Fruit fly (Drosophila melanogaster) whole organism, embryonic: ENCODE results near the gene G6P.

Experiments used
- BEAF-32 ChIP-seq: fragments of 200-800 bp; sonication (Bioruptor generic); optimal IDR thresholded peaks from 3 replicates; lab custom pipeline; 2017; ENCODE audit warnings: missing biosample characterization, missing genetic modification characterization, mild to moderate bottlenecking, moderate library complexity, missing genetic modification reagents
- CG1024 ChIP-seq: fragments of 200-800 bp; sonication (Bioruptor generic); IDR thresholded peaks from 2 replicates; pipeline ENCODE4 v1.3.6; 2022; ENCODE audit warnings: missing biosample characterization, missing genetic modification characterization
- CG10267 ChIP-seq: fragments of 200-800 bp; sonication (Bioruptor generic); optimal IDR thresholded peaks from 2 replicates; lab custom pipeline; 2018; ENCODE audit warnings: missing biosample characterization, mild to moderate bottlenecking, missing genetic modification characterization, moderate library complexity
- CG12071 ChIP-seq: fragments of 200-800 bp; sonication (Bioruptor generic); optimal IDR thresholded peaks from 3 replicates; lab custom pipeline; 2018; ENCODE audit warnings: missing biosample characterization, mild to moderate bottlenecking, missing genetic modification characterization
- CG12769 ChIP-seq: fragments of 200-800 bp; sonication (Bioruptor generic); optimal IDR thresholded peaks from 2 replicates; lab custom pipeline; 2019; ENCODE audit warnings: missing biosample characterization, mild to moderate bottlenecking, missing genetic modification characterization, moderate library complexity
- CG15269 ChIP-seq: fragments of 200-800 bp; sonication (Bioruptor generic); optimal IDR thresholded peaks from 2 replicates; lab custom pipeline; 2018; ENCODE audit warnings: missing biosample characterization, mild to moderate bottlenecking, missing genetic modification characterization, moderate library complexity
- CG1792 ChIP-seq: fragments of 200-800 bp; sonication (Bioruptor generic); optimal IDR thresholded peaks from 2 replicates; lab custom pipeline; 2016; ENCODE audit warnings: missing biosample characterization, missing genetic modification characterization
- CG30403 ChIP-seq: fragments of 200-800 bp; sonication (Bioruptor generic); optimal IDR thresholded peaks from 3 replicates; lab custom pipeline; 2016; ENCODE audit warnings: missing biosample characterization, missing genetic modification characterization
- CG4854 ChIP-seq: fragments of 200-800 bp; sonication (Bioruptor generic); optimal IDR thresholded peaks from 2 replicates; lab custom pipeline; 2016; ENCODE audit warnings: missing biosample characterization, missing genetic modification characterization, inconsistent platforms
- CG6254 ChIP-seq: fragments of 200-800 bp; sonication (Bioruptor generic); optimal IDR thresholded peaks from 3 replicates; lab custom pipeline; 2017; ENCODE audit warnings: mild to moderate bottlenecking, missing biosample characterization, missing genetic modification reagents, missing genetic modification characterization
- CG6272 ChIP-seq: fragments of 200-800 bp; sonication (Bioruptor generic); IDR thresholded peaks from 2 replicates; pipeline ENCODE4 v1.3.6; 2022; ENCODE audit warnings: missing biosample characterization, missing genetic modification characterization
- CG7357 ChIP-seq: fragments of 200-800 bp; sonication (Bioruptor generic); IDR thresholded peaks from 3 replicates; pipeline ENCODE4 v1.3.6; 2022; ENCODE audit warnings: missing biosample characterization, missing genetic modification characterization
- CG7839 ChIP-seq: fragments of 200-800 bp; sonication (Bioruptor generic); optimal IDR thresholded peaks from 3 replicates; lab custom pipeline; 2018; ENCODE audit warnings: missing biosample characterization, mild to moderate bottlenecking, missing genetic modification characterization, moderate library complexity
- CG9727 ChIP-seq: fragments of 200-800 bp; sonication (Bioruptor generic); optimal IDR thresholded peaks from 3 replicates; lab custom pipeline; 2017; ENCODE audit warnings: missing biosample characterization, mild to moderate bottlenecking, missing genetic modification characterization
- Chrac-16 ChIP-seq: fragments of 200-800 bp; sonication (Bioruptor generic); optimal IDR thresholded peaks from 3 replicates; lab custom pipeline; 2016; ENCODE audit warnings: missing biosample characterization, missing genetic modification characterization
- Dek ChIP-seq: fragments of 200-800 bp; sonication (Bioruptor generic); optimal IDR thresholded peaks from 3 replicates; lab custom pipeline; 2019; ENCODE audit warnings: missing biosample characterization, mild to moderate bottlenecking, missing genetic modification characterization, moderate library complexity
- Drgx ChIP-seq: fragments of 200-800 bp; sonication (Bioruptor generic); IDR thresholded peaks from 2 replicates; pipeline ENCODE4 v1.3.6; 2022; ENCODE audit warnings: missing biosample characterization, missing genetic modification characterization
- Hsf ChIP-seq: fragments of 200-800 bp; sonication (Bioruptor generic); optimal IDR thresholded peaks from 3 replicates; lab custom pipeline; 2016; ENCODE audit warnings: missing biosample characterization, missing genetic modification characterization
- MTF-1 ChIP-seq: fragments of 200-800 bp; sonication (Bioruptor generic); optimal IDR thresholded peaks from 2 replicates; lab custom pipeline; 2018; ENCODE audit warnings: missing biosample characterization, mild to moderate bottlenecking, missing genetic modification characterization, borderline replicate concordance
- Med ChIP-seq: fragments of 200-800 bp; sonication (Bioruptor generic); peaks from one replicate; lab custom pipeline; 2016; ENCODE audit warnings: missing biosample characterization, missing genetic modification characterization, mild to moderate bottlenecking, inconsistent platforms, moderate library complexity
- NC2β ChIP-seq: fragments of 200-800 bp; sonication (Bioruptor generic); optimal IDR thresholded peaks from 2 replicates; lab custom pipeline; 2016; ENCODE audit warnings: missing biosample characterization, missing genetic modification characterization
- NK7.1 ChIP-seq: fragments of 200-800 bp; sonication (Bioruptor generic); optimal IDR thresholded peaks from 3 replicates; lab custom pipeline; 2016; ENCODE audit warnings: missing biosample characterization, missing genetic modification characterization
- Oli ChIP-seq: fragments of 200-800 bp; sonication (Bioruptor generic); optimal IDR thresholded peaks from 2 replicates; lab custom pipeline; 2018; ENCODE audit warnings: missing biosample characterization, mild to moderate bottlenecking, missing genetic modification characterization, moderate library complexity
- Rx ChIP-seq: fragments of 200-800 bp; sonication (Bioruptor generic); IDR thresholded peaks from 2 replicates; pipeline ENCODE4 v1.3.6; 2022; ENCODE audit warnings: missing biosample characterization, missing genetic modification characterization
- Spps ChIP-seq: fragments of 200-800 bp; sonication (Bioruptor generic); optimal IDR thresholded peaks from 2 replicates; lab custom pipeline; 2018; ENCODE audit warnings: missing biosample characterization, mild to moderate bottlenecking, missing genetic modification characterization
- Tbp ChIP-seq: fragments of >200 bp; optimal IDR thresholded peaks from 2 replicates; lab custom pipeline; 2018; ENCODE audit warnings: missing biosample characterization, missing genetic modification characterization
- Vsx1 ChIP-seq: fragments of 200-800 bp; sonication (Bioruptor generic); optimal IDR thresholded peaks from 2 replicates; lab custom pipeline; 2017; ENCODE audit warnings: missing biosample characterization, mild to moderate bottlenecking, missing genetic modification characterization, missing genetic modification reagents
- cad ChIP-seq: fragments of >200 bp; optimal IDR thresholded peaks from 2 replicates; lab custom pipeline; 2017; ENCODE audit warnings: missing biosample characterization, missing genetic modification characterization
- cas ChIP-seq: fragments of 200-800 bp; sonication (Bioruptor generic); IDR thresholded peaks from 2 replicates; pipeline ENCODE4 v1.3.6; 2022; ENCODE audit warnings: missing biosample characterization, missing genetic modification characterization
- corto ChIP-seq: fragments of 200-800 bp; sonication (Bioruptor generic); optimal IDR thresholded peaks from 2 replicates; lab custom pipeline; 2016; ENCODE audit warnings: missing biosample characterization, mild to moderate bottlenecking, missing genetic modification characterization, moderate library complexity
- crol ChIP-seq: fragments of 200-800 bp; sonication (Bioruptor generic); IDR thresholded peaks from 2 replicates; pipeline ENCODE4 v1.3.6; 2022; ENCODE audit warnings: missing biosample characterization, missing genetic modification characterization
- dmrt11E ChIP-seq: fragments of 200-800 bp; sonication (Bioruptor generic); optimal IDR thresholded peaks from 3 replicates; lab custom pipeline; 2018; ENCODE audit warnings: missing biosample characterization, mild to moderate bottlenecking, missing genetic modification characterization, moderate library complexity
- dysf ChIP-seq: fragments of 200-800 bp; sonication (Bioruptor generic); IDR thresholded peaks from 3 replicates; pipeline ENCODE4 v1.3.6; 2022; ENCODE audit warnings: missing biosample characterization, missing genetic modification characterization
- eve ChIP-seq, 2 experiments: fragments of >200 bp; optimal IDR thresholded peaks; 2 replicates each; lab custom pipeline; 2017; ENCODE audit warnings: missing biosample characterization in 2 of 2, missing genetic modification characterization in 2 of 2
- gcm2 ChIP-seq: fragments of 200-800 bp; sonication (Bioruptor generic); optimal IDR thresholded peaks from 2 replicates; lab custom pipeline; 2016; ENCODE audit warnings: missing biosample characterization, missing genetic modification characterization
- grn ChIP-seq: fragments of 200-800 bp; sonication (Bioruptor generic); optimal IDR thresholded peaks from 3 replicates; lab custom pipeline; 2017; ENCODE audit warnings: missing biosample characterization, missing genetic modification characterization
- hkb ChIP-seq, 2 experiments: fragments of 200-800 bp in 1 of 2; fragments of >200 bp in 1 of 2; sonication (Bioruptor generic) in 1 of 2; IDR thresholded peaks in 1 of 2; optimal IDR thresholded peaks in 1 of 2; 2 replicates each; pipeline versions ENCODE4 v1.3.6 to Lab custom; 2017 to 2022; ENCODE audit warnings: missing biosample characterization in 1 of 2, missing genetic modification characterization in 1 of 2
- ken ChIP-seq: fragments of 200-800 bp; sonication (Bioruptor generic); IDR thresholded peaks from 3 replicates; pipeline ENCODE4 v1.3.6; 2022; ENCODE audit warnings: missing biosample characterization, missing genetic modification characterization
- kni ChIP-seq: fragments of 200-800 bp; sonication (Bioruptor generic); optimal IDR thresholded peaks from 3 replicates; lab custom pipeline; 2017; ENCODE audit warnings: mild to moderate bottlenecking, missing biosample characterization, missing genetic modification reagents, missing genetic modification characterization
- mam ChIP-seq: fragments of 200-800 bp; sonication (Bioruptor generic); optimal IDR thresholded peaks from 3 replicates; lab custom pipeline; 2016; ENCODE audit warnings: missing biosample characterization, missing genetic modification characterization
- nerfin-1 ChIP-seq: fragments of 200-800 bp; sonication (Bioruptor generic); optimal IDR thresholded peaks from 3 replicates; lab custom pipeline; 2019; ENCODE audit warnings: missing biosample characterization, mild to moderate bottlenecking, missing genetic modification characterization, moderate library complexity
- nerfin-2 ChIP-seq: fragments of 200-800 bp; sonication (Bioruptor generic); IDR thresholded peaks from 2 replicates; pipeline ENCODE4 v1.3.6; 2022; ENCODE audit warnings: missing biosample characterization, missing genetic modification characterization; ENCODE audit not compliant: partially characterized antibody
- row ChIP-seq: fragments of 200-800 bp; sonication (Bioruptor generic); IDR thresholded peaks from 3 replicates; pipeline ENCODE4 v1.3.6; 2022; ENCODE audit warnings: missing biosample characterization, missing genetic modification characterization
- sens ChIP-seq: fragments of 200-800 bp; sonication (Bioruptor generic); peaks from one replicate; lab custom pipeline; 2016; ENCODE audit warnings: missing biosample characterization, missing genetic modification characterization
- sisA ChIP-seq: fragments of 200-800 bp; sonication (Bioruptor generic); IDR thresholded peaks from 2 replicates; pipeline ENCODE4 v1.3.6; 2022; ENCODE audit warnings: missing biosample characterization, missing genetic modification characterization
- sr ChIP-seq: fragments of 200-800 bp; sonication (Bioruptor generic); IDR thresholded peaks from 3 replicates; pipeline ENCODE4 v1.3.6; 2022; ENCODE audit warnings: missing biosample characterization, missing genetic modification characterization
- tna ChIP-seq: fragments of 200-800 bp; sonication (Bioruptor generic); IDR thresholded peaks from 2 replicates; pipeline ENCODE4 v1.3.6; 2022; ENCODE audit warnings: missing biosample characterization, missing genetic modification characterization; ENCODE audit not compliant: partially characterized antibody
- toy ChIP-seq: fragments of 200-800 bp; sonication (Bioruptor generic); IDR thresholded peaks from 2 replicates; pipeline ENCODE4 v1.3.6; 2022; ENCODE audit warnings: missing biosample characterization, missing genetic modification characterization
- usp ChIP-seq: fragments of >200 bp; optimal IDR thresholded peaks from 2 replicates; lab custom pipeline; 2017; ENCODE audit warnings: missing biosample characterization, missing genetic modification characterization

The G6P gene

DNA sequence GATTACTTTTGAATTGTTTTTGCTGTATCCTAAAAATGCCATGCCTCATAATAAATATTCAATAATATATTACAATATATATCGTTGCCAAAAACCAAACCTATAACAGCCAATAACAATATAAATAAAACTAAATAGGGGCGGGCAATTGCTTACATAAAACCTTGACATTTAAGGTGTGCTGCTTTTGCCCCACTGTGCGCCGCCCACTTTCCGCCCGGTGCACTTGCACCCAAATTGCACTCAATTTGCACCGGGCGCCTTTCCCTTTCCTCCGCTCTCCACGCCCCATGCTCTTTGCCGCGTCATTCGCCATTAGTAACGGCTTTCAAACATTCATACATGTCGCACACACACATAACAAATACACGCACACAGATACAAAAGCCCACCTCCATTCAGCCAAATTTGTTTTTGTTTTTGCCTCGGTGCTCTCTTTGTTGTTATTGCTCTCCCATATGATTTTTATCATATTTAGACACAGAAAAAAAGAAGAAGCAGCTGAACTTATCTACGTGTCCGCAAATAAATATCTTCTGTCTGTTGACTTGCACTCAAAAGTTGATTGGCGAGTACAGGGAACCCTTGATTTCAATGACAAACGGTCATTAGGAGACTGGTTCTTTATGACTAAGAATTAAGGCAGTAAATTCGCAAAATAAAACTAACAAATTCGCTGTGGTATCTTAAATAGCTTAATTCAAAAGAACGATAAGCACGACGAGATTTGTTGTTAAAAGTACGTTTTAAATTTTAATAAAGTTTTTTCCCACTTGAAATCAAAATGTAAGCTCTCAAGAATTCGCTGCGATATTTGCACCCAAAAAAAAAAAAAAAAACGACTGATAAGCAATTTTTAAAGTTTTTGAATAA lies 42.5 kb upstream of the G6P start (continued):
- TF ChIP-seq gcm2 (GFP tag; lab: Kevin White, UChicago): peak; percentile 2
- TF ChIP-seq CG6254 (GFP tag; lab: Kevin White, UChicago): peak; percentile 11
- TF ChIP-seq usp (GFP tag; lab: Kevin White, UChicago): no peak
- peak; percentile 18 for TF ChIP-seq CG12769 (tag; lab: Kevin White, UChicago)
- TF ChIP-seq hkb (optimal IDR thresholded peaks at IDR 0.05; lab: Kevin White, UChicago): no peak
- TF ChIP-seq hkb (GFP tag; IDR thresholded peaks at IDR 0.05; lab: Robert Waterston, UW): no peak
- peak; percentile 32 for TF ChIP-seq MTF-1 (GFP tag; lab: Kevin White, UChicago)
- TF ChIP-seq NC2β (GFP tag; lab: Kevin White, UChicago): no peak
- peak; percentile 70 for TF ChIP-seq sens
- peak; percentile 11 for TF ChIP-seq Dek (tag; lab: Kevin White, UChicago)
- TF ChIP-seq CG9727 (GFP tag; lab: Kevin White, UChicago): peak; percentile 2
- TF ChIP-seq eve (GFP tag; optimal IDR thresholded peaks at IDR 0.05; lab: Kevin White, UChicago): peak in 1 of 2 experiments; percentile 22
- no peak for TF ChIP-seq tna (GFP tag; lab: Robert Waterston, UW)
- TF ChIP-seq CG1024 (GFP tag; lab: Robert Waterston, UW): no peak
- TF ChIP-seq BEAF-32 (GFP tag; lab: Kevin White, UChicago): no peak
- no peak for TF ChIP-seq CG1792 (GFP tag; lab: Kevin White, UChicago)
- no peak for TF ChIP-seq corto
- no peak for TF ChIP-seq sisA (GFP tag; lab: Robert Waterston, UW)
- TF ChIP-seq Drgx (GFP tag; lab: Robert Waterston, UW): peak; percentile 83
- TF ChIP-seq CG7839 (tag; lab: Kevin White, UChicago): peak; percentile 17
- TF ChIP-seq Spps (tag; lab: Kevin White, UChicago): no peak
- TF ChIP-seq CG7357 (GFP tag; lab: Robert Waterston, UW): no peak
- peak; percentile 25 for TF ChIP-seq CG15269 (tag; lab: Kevin White, UChicago)
- TF ChIP-seq crol (GFP tag; lab: Robert Waterston, UW): peak; percentile 75
- no peak for TF ChIP-seq nerfin-1
- no peak for TF ChIP-seq Tbp (GFP tag; lab: Kevin White, UChicago)
- TF ChIP-seq grn (GFP tag; lab: Kevin White, UChicago): peak; percentile 85
- TF ChIP-seq dysf: 0 out of 3 replicates have a peak, but pooled peaks have one; percentile 40
- TF ChIP-seq nerfin-2 (GFP tag; lab: Robert Waterston, UW): no peak
- TF ChIP-seq CG10267: no peak
- TF ChIP-seq toy (GFP tag; lab: Robert Waterston, UW): no peak
- no peak for TF ChIP-seq sr (GFP tag; lab: Robert Waterston, UW)
- TF ChIP-seq ken (GFP tag; lab: Robert Waterston, UW): peak; percentile 58; the same call in 1 of the 3 replicates
- no peak for TF ChIP-seq CG4854 (GFP tag; lab: Kevin White, UChicago)
- peak; percentile 6 for TF ChIP-seq CG30403
- peak; percentile 66 for TF ChIP-seq Med (GFP tag; lab: Kevin White, UChicago)
- no peak for TF ChIP-seq cas (GFP tag; lab: Robert Waterston, UW)
- TF ChIP-seq Hsf (GFP tag; lab: Kevin White, UChicago): no peak
- TF ChIP-seq kni (GFP tag; lab: Kevin White, UChicago): no peak
- no peak for TF ChIP-seq NK7.1
- no peak for TF ChIP-seq cad (GFP tag; lab: Kevin White, UChicago)
- TF ChIP-seq CG6272 (GFP tag; lab: Robert Waterston, UW): no peak
- TF ChIP-seq Oli (tag; lab: Kevin White, UChicago): peak; percentile 33
- TF ChIP-seq Rx (GFP tag; lab: Robert Waterston, UW): no peak
- TF ChIP-seq row (GFP tag; lab: Robert Waterston, UW): no peak; the same call in 2 of the 3 replicates
- TF ChIP-seq CG12071 (GFP tag; lab: Kevin White, UChicago): peak; percentile 42
- no peak for TF ChIP-seq dmrt11E
- TF ChIP-seq Chrac-16 (GFP tag; lab: Kevin White, UChicago): no peak
- no peak for TF ChIP-seq mam (GFP tag; lab: Kevin White, UChicago)
- no peak for TF ChIP-seq Vsx1 (GFP tag; lab: Kevin White, UChicago)
